Worm (Caenorhabditis elegans): ENCODE data around the gene C06A12.3.

Gene C06A12.3

ce11 chrIV:17450443-17450842 is 22.9 kb downstream of the C06A12.3 start, which contains the start of gene F11E6.8:
TSS of gene F11E6.8 (minus strand) at chrIV:17450543.
- TF ChIP-seq lsy-2 (tag; optimal IDR thresholded peaks at IDR 0.05): no peak
- TF ChIP-seq nhr-12 (tag; optimal IDR thresholded peaks at IDR 0.05): no peak
- no peak for TF ChIP-seq blmp-1 (tag; optimal IDR thresholded peaks at IDR 0.05)
- TF ChIP-seq hlh-1 (tag; optimal IDR thresholded peaks at IDR 0.05): no peak
- TF ChIP-seq drap-1 (GFP tag; optimal IDR thresholded peaks at IDR 0.05): no peak
- no peak for TF ChIP-seq mls-2 (tag; optimal IDR thresholded peaks at IDR 0.05)
- TF ChIP-seq unc-120 (tag; optimal IDR thresholded peaks at IDR 0.05; ENCODE audit: poor library complexity, severe bottlenecking): no peak
- no peak for TF ChIP-seq bed-3 (GFP tag; optimal IDR thresholded peaks at IDR 0.05)
- no peak for TF ChIP-seq cnd-1 (tag; optimal IDR thresholded peaks at IDR 0.05)
- no peak for TF ChIP-seq ceh-43 (GFP tag; optimal IDR thresholded peaks at IDR 0.05)
- TF ChIP-seq lin-32 (GFP tag; optimal IDR thresholded peaks at IDR 0.05): no peak
- no peak for TF ChIP-seq ceh-83 (GFP tag; optimal IDR thresholded peaks at IDR 0.05)
- no peak for TF ChIP-seq mep-1 (tag; optimal IDR thresholded peaks at IDR 0.05)
- TF ChIP-seq ceh-39 (tag; optimal IDR thresholded peaks at IDR 0.05): no peak
- TF ChIP-seq mab-5 (tag; optimal IDR thresholded peaks at IDR 0.05): no peak
- TF ChIP-seq lin-13 (tag; optimal IDR thresholded peaks at IDR 0.05): no peak

- TF ChIP-seq flh-1 (GFP tag; optimal IDR thresholded peaks at IDR 0.05) (no peak), ham-2 (GFP tag; optimal IDR thresholded peaks at IDR 0.05) (peak; percentile 37), nhr-28 (tag; optimal IDR thresholded peaks at IDR 0.05) (no peak), blmp-1 (tag; optimal IDR thresholded peaks at IDR 0.05) (peak; percentile 1)
Observed at ce11 chrIV:17453200-17453599, 25.7 kb downstream of the C06A12.3 start.

ce11 chrIV:17453996-17454395 is 26.5 kb downstream of the C06A12.3 start:
- TF ChIP-seq tbx-8 (GFP tag; optimal IDR thresholded peaks at IDR 0.05) (no peak), cnd-1 (tag; optimal IDR thresholded peaks at IDR 0.05) (no peak), nhr-237 (tag; optimal IDR thresholded peaks at IDR 0.05) (no peak), lsy-2 (tag; optimal IDR thresholded peaks at IDR 0.05) (no peak), sptf-1 (tag; optimal IDR thresholded peaks at IDR 0.05) (no peak), nhr-28 (tag; optimal IDR thresholded peaks at IDR 0.05) (no peak), mls-2 (tag; optimal IDR thresholded peaks at IDR 0.05) (no peak), bed-3 (GFP tag; optimal IDR thresholded peaks at IDR 0.05) (no peak), pha-4 (tag; optimal IDR thresholded peaks at IDR 0.05) (no peak), ztf-11 (tag; optimal IDR thresholded peaks at IDR 0.05) (no peak), mab-5 (tag; optimal IDR thresholded peaks at IDR 0.05) (no peak), nhr-2 (tag; optimal IDR thresholded peaks at IDR 0.05) (no peak), zip-8 (tag; optimal IDR thresholded peaks at IDR 0.05) (no peak)

- TF ChIP-seq hlh-1 (tag; optimal IDR thresholded peaks at IDR 0.05): no peak
- no peak for TF ChIP-seq M03D4.4 (tag; optimal IDR thresholded peaks at IDR 0.05)
- no peak for TF ChIP-seq tbx-8 (GFP tag; optimal IDR thresholded peaks at IDR 0.05)
- peak; percentile 29 for TF ChIP-seq mls-2 (tag; optimal IDR thresholded peaks at IDR 0.05)
- no peak for TF ChIP-seq ceh-83 (GFP tag; optimal IDR thresholded peaks at IDR 0.05)
- TF ChIP-seq ztf-11 (tag; optimal IDR thresholded peaks at IDR 0.05): no peak
- no peak for TF ChIP-seq ceh-43 (GFP tag; optimal IDR thresholded peaks at IDR 0.05)
- TF ChIP-seq sem-2 (GFP tag; optimal IDR thresholded peaks at IDR 0.05): no peak
- no peak for TF ChIP-seq nhr-76 (tag; optimal IDR thresholded peaks at IDR 0.05)
- TF ChIP-seq elt-1 (tag; optimal IDR thresholded peaks at IDR 0.05; ENCODE audit: borderline replicate concordance, insufficient read depth): no peak
- TF ChIP-seq lsy-2 (tag; optimal IDR thresholded peaks at IDR 0.05): peak; percentile 82
- TF ChIP-seq drap-1 (GFP tag; optimal IDR thresholded peaks at IDR 0.05): peak; percentile 24
- TF ChIP-seq ham-2 (GFP tag; optimal IDR thresholded peaks at IDR 0.05): no peak
- TF ChIP-seq unc-62 (GFP tag; optimal IDR thresholded peaks at IDR 0.05): no peak
- TF ChIP-seq ces-1 (GFP tag; optimal IDR thresholded peaks at IDR 0.05): peak; percentile 6
- no peak for TF ChIP-seq cnd-1 (tag; optimal IDR thresholded peaks at IDR 0.05)
- TF ChIP-seq nhr-12 (tag; optimal IDR thresholded peaks at IDR 0.05): no peak
- no peak for TF ChIP-seq mab-5 (tag; optimal IDR thresholded peaks at IDR 0.05)
- peak; percentile 10 for TF ChIP-seq pha-4 (tag; optimal IDR thresholded peaks at IDR 0.05)
- TF ChIP-seq mep-1 (tag; optimal IDR thresholded peaks at IDR 0.05): peak; percentile 11
- no peak for TF ChIP-seq elt-3 (tag; optimal IDR thresholded peaks at IDR 0.05)
Observed at ce11 chrIV:17461222-17461707, 33.7 kb downstream of the C06A12.3 start, which contains the start of gene rif-1.1. TSS of gene rif-1.1 (minus strand) at chrIV:17461272.
